Fruit fly (Drosophila melanogaster): Measurements from ENCODE around the gene CG10466.
A peak's percentile ranks its signal among the peaks of the same experiment; 100 is the strongest.

CG10466 gene

DNA sequence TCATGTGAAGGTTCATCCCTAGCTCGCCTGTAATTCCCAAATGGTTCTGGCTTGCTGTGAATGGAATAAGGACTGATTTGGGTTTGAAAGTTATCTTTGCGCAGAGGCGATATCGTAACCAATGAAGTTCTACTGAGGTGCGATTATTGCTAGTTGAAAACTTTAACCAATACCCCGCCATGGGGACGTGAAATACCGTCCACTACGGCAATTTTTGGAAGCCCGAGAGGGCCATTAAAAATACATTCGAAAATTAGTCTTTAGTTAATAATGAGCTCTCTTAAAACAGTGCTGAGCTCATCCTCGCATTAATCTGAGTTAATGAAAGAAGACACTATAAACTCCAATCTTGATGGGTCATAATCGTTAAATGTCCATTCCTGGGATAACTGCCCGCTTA lies 18.7 kb downstream of the CG10466 start (continued):
- TF ChIP-seq Mes4 (GFP tag; optimal IDR thresholded peaks at IDR 0.05) (no peak), hkb (optimal IDR thresholded peaks at IDR 0.05) (no peak), hkb (GFP tag; IDR thresholded peaks at IDR 0.05) (no peak), insv (GFP tag; optimal IDR thresholded peaks at IDR 0.05) (peak in 1 of 2 experiments; percentile 45), amos (GFP tag; IDR thresholded peaks at IDR 0.05; ENCODE audit: partially characterized antibody) (peak; percentile 32; the same call in 1 of the 2 replicates), vnd (GFP tag; IDR thresholded peaks at IDR 0.05; ENCODE audit: partially characterized antibody) (no peak)

DNA sequence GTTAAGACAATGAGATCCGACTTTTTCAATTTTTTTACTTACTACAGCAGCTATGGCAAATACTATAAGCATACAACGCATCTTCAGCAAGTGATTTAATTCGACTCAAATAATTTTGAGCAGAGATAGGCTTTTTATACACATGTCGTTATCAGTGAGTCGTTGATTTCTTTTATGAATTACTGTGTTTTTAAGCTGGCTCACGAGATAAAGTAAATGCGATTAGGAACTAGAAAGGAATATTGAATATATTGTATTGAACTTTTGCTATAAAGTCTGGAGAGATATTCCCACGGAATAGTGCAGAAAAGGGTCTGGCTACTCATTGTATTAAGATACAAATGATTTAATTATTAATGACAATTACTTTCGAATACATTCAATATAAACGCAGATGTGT lies 22.5 kb downstream of the CG10466 start, which contains the start of gene CG13962:
Gene CG13962, minus strand, starts transcription at position 101 of the 400 bp plus-strand sequence.
- TF ChIP-seq Poxn (GFP tag; IDR thresholded peaks at IDR 0.05) (no peak), en (GFP tag; optimal IDR thresholded peaks at IDR 0.05) (no peak), ab (GFP tag; optimal IDR thresholded peaks at IDR 0.05) (no peak), ac (GFP tag; optimal IDR thresholded peaks at IDR 0.05) (no peak), CG3847 (GFP tag; IDR thresholded peaks at IDR 0.05) (no peak), CG2120 (GFP tag; optimal IDR thresholded peaks at IDR 0.05) (no peak)

DNA sequence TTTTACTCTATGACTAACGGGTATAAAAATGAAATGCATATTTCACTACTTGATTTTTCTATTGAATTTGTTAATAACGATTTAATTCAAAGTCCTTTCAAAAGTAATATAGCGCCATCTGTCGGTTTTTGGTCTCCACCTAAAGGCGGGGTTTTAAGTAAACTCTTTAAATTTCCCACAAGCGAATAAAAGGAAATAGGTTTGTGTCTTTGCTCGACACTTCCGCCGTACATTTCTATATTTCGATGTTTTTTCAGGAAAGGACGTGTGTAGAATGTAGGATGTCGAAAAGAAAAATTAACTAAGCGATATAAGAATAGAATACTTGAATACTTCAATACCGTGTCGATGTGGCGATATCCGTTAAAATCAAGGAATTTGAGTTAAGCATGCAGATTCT lies 25.2 kb downstream of the CG10466 start:
- TF ChIP-seq corto (GFP tag; optimal IDR thresholded peaks at IDR 0.05) (no peak), CG8290 (GFP tag; optimal IDR thresholded peaks at IDR 0.05) (peak; percentile 67), CG8290 (tag; optimal IDR thresholded peaks at IDR 0.05) (peak; percentile 27 to 31), sug (tag; optimal IDR thresholded peaks at IDR 0.05) (peak; percentile 15), Ets65A (GFP tag) (peak; percentile 92), sd (tag; optimal IDR thresholded peaks at IDR 0.05) (no peak), CG11504 (tag; optimal IDR thresholded peaks at IDR 0.05) (peak; percentile 49), zen (tag; optimal IDR thresholded peaks at IDR 0.05) (peak; percentile 45), ase (GFP tag; IDR thresholded peaks at IDR 0.05) (peak; percentile 60; the same call in 1 of the 3 replicates), Sry-δ (GFP tag; optimal IDR thresholded peaks at IDR 0.05) (peak; percentile 23), Oaz (GFP tag; IDR thresholded peaks at IDR 0.05) (no peak), CG8388 (GFP tag; optimal IDR thresholded peaks at IDR 0.05) (peak; percentile 11), MBD-R2 (GFP tag; IDR thresholded peaks at IDR 0.05) (no peak), her (GFP tag; optimal IDR thresholded peaks at IDR 0.05) (no peak), Ssrp (tag; optimal IDR thresholded peaks at IDR 0.05) (peak; percentile 12), maf-S (GFP tag; optimal IDR thresholded peaks at IDR 0.05) (no peak), slou (GFP tag; optimal IDR thresholded peaks at IDR 0.05) (no peak), Med (GFP tag) (peak; percentile 76), CG17912 (GFP tag; optimal IDR thresholded peaks at IDR 0.05) (peak; percentile 71), gsb-n (tag; optimal IDR thresholded peaks at IDR 0.05) (peak; percentile 3), Tbp (GFP tag; optimal IDR thresholded peaks at IDR 0.05) (peak; percentile 71), Mes4 (GFP tag; optimal IDR thresholded peaks at IDR 0.05) (peak; percentile 11), stwl (tag; optimal IDR thresholded peaks at IDR 0.05) (peak; percentile 82), CG2116 (GFP tag; optimal IDR thresholded peaks at IDR 0.05) (peak; percentile 41), CG16863 (GFP tag; optimal IDR thresholded peaks at IDR 0.05) (no peak), lmd (GFP tag; IDR thresholded peaks at IDR 0.05) (no peak), ken (GFP tag; IDR thresholded peaks at IDR 0.05) (no peak), Dip2 (GFP tag; IDR thresholded peaks at IDR 0.05) (0 out of 2 replicates have a peak, but pooled peaks have one; percentile 30), CG1603 (tag; optimal IDR thresholded peaks at IDR 0.05) (peak; percentile 48), tio (GFP tag; optimal IDR thresholded peaks at IDR 0.05) (peak; percentile 6), C15 (GFP tag; IDR thresholded peaks at IDR 0.05) (no peak), insv (GFP tag; optimal IDR thresholded peaks at IDR 0.05) (peak in 1 of 2 experiments; percentile 74), ci (GFP tag; IDR thresholded peaks at IDR 0.05) (peak; percentile 74; the same call in 2 of the 3 replicates), Nf-YC (tag; optimal IDR thresholded peaks at IDR 0.05) (no peak), CG1233 (GFP tag; optimal IDR thresholded peaks at IDR 0.05) (peak; percentile 11), Rx (GFP tag; IDR thresholded peaks at IDR 0.05) (peak; percentile 8; the same call in 1 of the 2 replicates), sens-2 (GFP tag; IDR thresholded peaks at IDR 0.05) (0 out of 2 replicates have a peak, but pooled peaks have one; percentile 24), Bgb (GFP tag; IDR thresholded peaks at IDR 0.05; ENCODE audit: partially characterized antibody) (peak; percentile 51), unpg (GFP tag; optimal IDR thresholded peaks at IDR 0.05) (peak; percentile 14)
